Fruit fly (Drosophila melanogaster) whole organism, embryonic: ENCODE measurements around the gene tau.

Experiments used
- Adf1 ChIP-seq: fragments of 200-800 bp; sonication (Bioruptor generic); IDR thresholded peaks from 2 replicates; pipeline ENCODE4 v1.3.6; 2022; ENCODE audit warnings: missing biosample characterization, missing genetic modification characterization
- B-H2 ChIP-seq: fragments of 200-800 bp; sonication (Bioruptor generic); optimal IDR thresholded peaks from 2 replicates; lab custom pipeline; 2018; ENCODE audit warnings: missing biosample characterization, mild to moderate bottlenecking, missing genetic modification characterization
- CG10209 ChIP-seq: fragments of 200-800 bp; sonication (Bioruptor generic); optimal IDR thresholded peaks from 3 replicates; lab custom pipeline; 2017; ENCODE audit warnings: missing biosample characterization, mild to moderate bottlenecking, missing genetic modification characterization, missing genetic modification reagents
- CG1024 ChIP-seq: fragments of 200-800 bp; sonication (Bioruptor generic); IDR thresholded peaks from 2 replicates; pipeline ENCODE4 v1.3.6; 2022; ENCODE audit warnings: missing biosample characterization, missing genetic modification characterization
- CG11085 ChIP-seq: fragments of 200-800 bp; sonication (Bioruptor generic); IDR thresholded peaks from 2 replicates; pipeline ENCODE4 v1.3.6; 2022; ENCODE audit warnings: missing biosample characterization, missing genetic modification characterization
- CG12299 ChIP-seq: fragments of 200-800 bp; sonication (Bioruptor generic); optimal IDR thresholded peaks from 2 replicates; lab custom pipeline; 2018; ENCODE audit warnings: missing biosample characterization, mild to moderate bottlenecking, missing genetic modification characterization
- CG12769 ChIP-seq: fragments of 200-800 bp; sonication (Bioruptor generic); optimal IDR thresholded peaks from 2 replicates; lab custom pipeline; 2019; ENCODE audit warnings: missing biosample characterization, mild to moderate bottlenecking, missing genetic modification characterization, moderate library complexity
- CG17328 ChIP-seq: fragments of 200-800 bp; sonication (Bioruptor generic); IDR thresholded peaks from 2 replicates; pipeline ENCODE4 v1.3.6; 2022; ENCODE audit warnings: missing biosample characterization, missing genetic modification characterization
- CG2889 ChIP-seq: fragments of 200-800 bp; sonication (Bioruptor generic); IDR thresholded peaks from 3 replicates; pipeline ENCODE4 v1.3.6; 2022; ENCODE audit warnings: missing biosample characterization, missing genetic modification characterization
- CG3065 ChIP-seq: fragments of 200-800 bp; sonication (Bioruptor generic); optimal IDR thresholded peaks from 2 replicates; lab custom pipeline; 2016; ENCODE audit warnings: missing biosample characterization, missing genetic modification characterization
- CG32532 ChIP-seq: fragments of 200-800 bp; sonication (Bioruptor generic); IDR thresholded peaks from 2 replicates; pipeline ENCODE4 v1.3.6; 2022; ENCODE audit warnings: missing biosample characterization, missing genetic modification characterization
- CG34422 ChIP-seq: fragments of 200-800 bp; sonication (Bioruptor generic); IDR thresholded peaks from 3 replicates; pipeline ENCODE4 v1.3.6; 2022; ENCODE audit warnings: missing biosample characterization, missing genetic modification characterization
- CG4282 ChIP-seq: fragments of 200-800 bp; sonication (Bioruptor generic); optimal IDR thresholded peaks from 2 replicates; lab custom pipeline; 2016; ENCODE audit warnings: missing biosample characterization, missing genetic modification characterization
- CG4707 ChIP-seq: fragments of 200-800 bp; sonication (Bioruptor generic); optimal IDR thresholded peaks from 2 replicates; lab custom pipeline; 2018; ENCODE audit warnings: missing biosample characterization, mild to moderate bottlenecking, missing genetic modification characterization, moderate library complexity
- CG6175 ChIP-seq: fragments of 200-800 bp; sonication (Bioruptor generic); IDR thresholded peaks from 3 replicates; pipeline ENCODE4 v1.3.6; 2022; ENCODE audit warnings: missing biosample characterization, missing genetic modification characterization
- CG7786 ChIP-seq: fragments of 200-800 bp; sonication (Bioruptor generic); optimal IDR thresholded peaks from 2 replicates; lab custom pipeline; 2016; ENCODE audit warnings: missing biosample characterization, missing genetic modification characterization
- CG9727 ChIP-seq: fragments of 200-800 bp; sonication (Bioruptor generic); optimal IDR thresholded peaks from 3 replicates; lab custom pipeline; 2017; ENCODE audit warnings: missing biosample characterization, mild to moderate bottlenecking, missing genetic modification characterization
- Camta ChIP-seq: fragments of 200-800 bp; sonication (Bioruptor generic); optimal IDR thresholded peaks from 2 replicates; lab custom pipeline; 2016; ENCODE audit warnings: missing biosample characterization, missing genetic modification characterization
- Dll ChIP-seq: fragments of 200-800 bp; sonication (Bioruptor generic); IDR thresholded peaks from 4 replicates; pipeline ENCODE4 v1.3.6; 2022; ENCODE audit warnings: missing biosample characterization, missing genetic modification characterization; ENCODE audit not compliant: partially characterized antibody
- Doc2 ChIP-seq: fragments of 200-800 bp; sonication (Bioruptor generic); IDR thresholded peaks from 2 replicates; pipeline ENCODE4 v1.3.6; 2022; ENCODE audit warnings: missing biosample characterization, missing genetic modification characterization
- Gsc ChIP-seq: fragments of 200-800 bp; sonication (Bioruptor generic); IDR thresholded peaks from 2 replicates; pipeline ENCODE4 v1.3.6; 2022; ENCODE audit warnings: missing biosample characterization, missing genetic modification characterization
- HLH3B ChIP-seq: fragments of 200-800 bp; sonication (Bioruptor generic); IDR thresholded peaks from 2 replicates; pipeline ENCODE4 v1.3.6; 2022; ENCODE audit warnings: missing biosample characterization, missing genetic modification characterization
- Hey ChIP-seq: fragments of 200-800 bp; sonication (Bioruptor generic); optimal IDR thresholded peaks from 3 replicates; lab custom pipeline; 2018; ENCODE audit warnings: missing biosample characterization, mild to moderate bottlenecking, missing genetic modification characterization
- Hmr ChIP-seq: fragments of 200-800 bp; sonication (Bioruptor generic); optimal IDR thresholded peaks from 3 replicates; lab custom pipeline; 2017; ENCODE audit warnings: mild to moderate bottlenecking, missing biosample characterization, missing genetic modification reagents, missing genetic modification characterization
- MESR4 ChIP-seq: fragments of 200-800 bp; sonication (Bioruptor generic); optimal IDR thresholded peaks from 2 replicates; lab custom pipeline; 2018; ENCODE audit warnings: missing biosample characterization, mild to moderate bottlenecking, missing genetic modification characterization, moderate library complexity
- NFAT ChIP-seq: fragments of 200-800 bp; sonication (Bioruptor generic); IDR thresholded peaks from 2 replicates; pipeline ENCODE4 v1.3.6; 2022; ENCODE audit warnings: missing biosample characterization, missing genetic modification characterization
- NK7.1 ChIP-seq: fragments of 200-800 bp; sonication (Bioruptor generic); optimal IDR thresholded peaks from 3 replicates; lab custom pipeline; 2016; ENCODE audit warnings: missing biosample characterization, missing genetic modification characterization
- NfI ChIP-seq: fragments of 200-800 bp; sonication (Bioruptor generic); optimal IDR thresholded peaks from 3 replicates; lab custom pipeline; 2018; ENCODE audit warnings: missing biosample characterization, mild to moderate bottlenecking, missing genetic modification characterization, moderate library complexity
- Optix ChIP-seq: fragments of 200-800 bp; sonication (Bioruptor generic); IDR thresholded peaks from 3 replicates; pipeline ENCODE4 v1.3.6; 2022; ENCODE audit warnings: missing biosample characterization, missing genetic modification characterization
- Six4 ChIP-seq: fragments of 200-800 bp; sonication (Bioruptor generic); optimal IDR thresholded peaks from 2 replicates; lab custom pipeline; 2016; ENCODE audit warnings: missing biosample characterization, missing genetic modification characterization
- br ChIP-seq: fragments of >200 bp; optimal IDR thresholded peaks from 2 replicates; lab custom pipeline; 2017
- cg ChIP-seq: fragments of 200-800 bp; sonication (Bioruptor generic); optimal IDR thresholded peaks from 3 replicates; lab custom pipeline; 2019; ENCODE audit warnings: missing biosample characterization, mild to moderate bottlenecking, missing genetic modification characterization, moderate library complexity
- croc ChIP-seq: fragments of 200-800 bp; sonication (Bioruptor generic); conservative IDR thresholded peaks from 3 replicates; pipeline ENCODE4 v1.3.6; 2022; ENCODE audit warnings: missing biosample characterization, missing genetic modification characterization
- crol ChIP-seq: fragments of 200-800 bp; sonication (Bioruptor generic); IDR thresholded peaks from 2 replicates; pipeline ENCODE4 v1.3.6; 2022; ENCODE audit warnings: missing biosample characterization, missing genetic modification characterization
- dm ChIP-seq: fragments of 200-800 bp; sonication (Bioruptor generic); optimal IDR thresholded peaks from 3 replicates; lab custom pipeline; 2016; ENCODE audit warnings: missing biosample characterization, missing genetic modification characterization
- dmrt99B ChIP-seq: fragments of 200-800 bp; sonication (Bioruptor generic); optimal IDR thresholded peaks from 2 replicates; lab custom pipeline; 2018; ENCODE audit warnings: missing biosample characterization, mild to moderate bottlenecking, missing genetic modification characterization, moderate library complexity
- her ChIP-seq: fragments of 200-800 bp; sonication (Bioruptor generic); optimal IDR thresholded peaks from 2 replicates; lab custom pipeline; 2016; ENCODE audit warnings: missing biosample characterization, missing genetic modification characterization
- ind ChIP-seq: fragments of 200-800 bp; sonication (Bioruptor generic); optimal IDR thresholded peaks from 3 replicates; lab custom pipeline; 2016; ENCODE audit warnings: missing biosample characterization, missing genetic modification characterization
- kay ChIP-seq: fragments of 200-800 bp; sonication (Bioruptor generic); optimal IDR thresholded peaks from 2 replicates; lab custom pipeline; 2016; ENCODE audit warnings: missing biosample characterization, missing genetic modification characterization
- lov ChIP-seq, 2 experiments: fragments of 200-800 bp in 1 of 2; fragments of >200 bp in 1 of 2; sonication (Bioruptor generic) in 1 of 2; IDR thresholded peaks in 1 of 2; optimal IDR thresholded peaks in 1 of 2; 2 replicates in 1 of 2; 3 replicates in 1 of 2; pipeline versions ENCODE4 v1.3.6 to Lab custom; 2017 to 2022; ENCODE audit warnings: missing biosample characterization in 1 of 2, missing genetic modification characterization in 1 of 2
- pb ChIP-seq: fragments of 200-800 bp; sonication (Bioruptor generic); optimal IDR thresholded peaks from 3 replicates; lab custom pipeline; 2016; ENCODE audit warnings: missing biosample characterization, missing genetic modification characterization
- peb ChIP-seq: fragments of 200-800 bp; sonication (Bioruptor generic); IDR thresholded peaks from 2 replicates; pipeline ENCODE4 v1.3.6; 2022; ENCODE audit warnings: missing biosample characterization, missing genetic modification characterization
- pita ChIP-seq: fragments of 200-800 bp; sonication (Bioruptor generic); optimal IDR thresholded peaks from 2 replicates; lab custom pipeline; 2017; ENCODE audit warnings: missing biosample characterization, mild to moderate bottlenecking, missing genetic modification characterization
- pnt ChIP-seq: fragments of 200-800 bp; sonication (Bioruptor generic); optimal IDR thresholded peaks from 3 replicates; lab custom pipeline; 2016; ENCODE audit warnings: missing biosample characterization, missing genetic modification characterization
- psq ChIP-seq: fragments of 200-800 bp; sonication (Bioruptor generic); optimal IDR thresholded peaks from 2 replicates; lab custom pipeline; 2017; ENCODE audit warnings: missing biosample characterization, missing genetic modification characterization
- sens ChIP-seq: fragments of 200-800 bp; sonication (Bioruptor generic); peaks from one replicate; lab custom pipeline; 2016; ENCODE audit warnings: missing biosample characterization, missing genetic modification characterization
- sna ChIP-seq: fragments of 200-800 bp; sonication (Bioruptor generic); IDR thresholded peaks from 2 replicates; pipeline ENCODE4 v1.3.6; 2022; ENCODE audit warnings: missing biosample characterization, missing genetic modification characterization; ENCODE audit not compliant: partially characterized antibody
- twi ChIP-seq: fragments of 200-800 bp; optimal IDR thresholded peaks from 2 replicates; lab custom pipeline; 2019; ENCODE audit warnings: missing biosample characterization, mild to moderate bottlenecking, missing genetic modification characterization, moderate library complexity
- tx ChIP-seq: fragments of 200-800 bp; sonication (Bioruptor generic); optimal IDR thresholded peaks from 2 replicates; lab custom pipeline; 2016; ENCODE audit warnings: missing biosample characterization, missing genetic modification characterization
- wek ChIP-seq: fragments of 200-800 bp; sonication (Bioruptor generic); optimal IDR thresholded peaks from 3 replicates; lab custom pipeline; 2018; ENCODE audit warnings: missing biosample characterization, mild to moderate bottlenecking, missing genetic modification characterization, moderate library complexity

Gene tau

DNA sequence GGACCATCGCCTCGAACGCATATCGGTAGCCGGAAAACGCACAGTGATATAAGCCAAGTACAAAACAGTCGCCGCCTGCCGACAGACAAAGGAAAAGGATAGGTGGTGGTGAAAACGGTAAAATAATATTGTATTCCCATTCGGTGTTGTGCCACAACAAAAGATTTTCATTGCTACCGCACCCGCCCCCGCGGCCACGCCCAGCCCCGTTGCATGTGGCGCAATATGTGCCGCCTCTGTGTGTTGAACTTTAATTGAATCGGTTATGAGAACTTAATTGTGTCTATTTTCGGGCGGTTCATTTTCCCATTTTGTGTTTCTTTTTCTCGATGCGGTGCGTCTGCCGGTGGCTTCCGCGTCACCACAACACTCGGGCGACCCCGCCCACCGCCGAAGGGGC lies 20.1 kb downstream of the tau start:
- TF ChIP-seq crol: peak; percentile 71
- TF ChIP-seq CG6175 (GFP tag; lab: Robert Waterston, UW): 0 out of 3 replicates have a peak, but pooled peaks have one; percentile 11
- TF ChIP-seq CG34422: peak; percentile 11; the same call in 1 of the 3 replicates
- TF ChIP-seq CG3065 (GFP tag; lab: Kevin White, UChicago): peak; percentile 39
- peak; percentile 9 for TF ChIP-seq MESR4 (GFP tag; lab: Kevin White, UChicago)
- no peak for TF ChIP-seq sna (GFP tag; lab: Robert Waterston, UW)
- peak; percentile 28 for TF ChIP-seq cg (GFP tag; lab: Kevin White, UChicago)
- no peak for TF ChIP-seq CG10209

DNA sequence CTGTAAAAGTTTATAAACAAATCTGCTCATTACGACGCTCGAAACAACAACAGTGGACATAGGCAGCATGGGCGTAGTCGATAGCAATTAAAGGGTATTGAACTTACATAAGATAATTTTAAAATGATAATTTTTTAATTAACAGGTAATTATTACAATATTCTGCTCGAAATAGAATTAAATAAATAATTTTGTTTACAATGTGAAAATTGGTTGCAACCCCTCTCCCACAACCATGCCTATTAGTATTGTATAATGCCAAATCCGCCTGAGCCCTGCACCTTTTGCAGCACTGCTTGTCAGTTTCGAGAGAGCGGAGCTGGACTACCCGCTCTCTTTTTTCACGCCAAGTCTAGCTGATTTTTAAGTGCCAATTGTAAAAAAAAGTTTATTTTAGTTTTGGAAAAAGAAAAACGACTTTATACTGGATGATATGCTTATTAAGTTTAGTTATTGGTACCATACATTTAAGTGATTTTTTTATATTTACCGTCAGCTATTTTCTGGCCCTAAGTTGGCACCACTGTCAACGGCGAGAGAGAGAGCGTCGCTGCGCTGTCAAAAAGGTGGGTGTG lies 20.7 kb downstream of the tau start, which contains the start of the genes CG5611 and Mtl:
CG5611 (minus strand) TSS at position 51 of the 575 bp plus-strand sequence.
Mtl (plus strand) TSS at position 403 of the 575 bp plus-strand sequence.
- TF ChIP-seq lov (optimal IDR thresholded peaks at IDR 0.05; lab: Kevin White, UChicago) (no peak), lov (GFP tag; IDR thresholded peaks at IDR 0.05; lab: Robert Waterston, UW) (peak; percentile 99), ind (peak; percentile 100), NK7.1 (peak; percentile 89), CG17328 (peak; percentile 100), NFAT (GFP tag; lab: Robert Waterston, UW) (peak; percentile 100), Optix (GFP tag; lab: Robert Waterston, UW) (peak; percentile 99), Hey (tag; lab: Kevin White, UChicago) (peak; percentile 97), croc (GFP tag; lab: Robert Waterston, UW) (peak; percentile 100), CG12299 (tag; lab: Kevin White, UChicago) (peak; percentile 99), B-H2 (GFP tag; lab: Kevin White, UChicago) (peak; percentile 100), sens (peak; percentile 100), CG11085 (GFP tag; lab: Robert Waterston, UW) (peak; percentile 100), her (GFP tag; lab: Kevin White, UChicago) (peak; percentile 83), wek (peak; percentile 96), pb (GFP tag; lab: Kevin White, UChicago) (peak; percentile 89), NfI (GFP tag; lab: Kevin White, UChicago) (peak; percentile 100), CG2889 (GFP tag; lab: Robert Waterston, UW) (peak; percentile 100), HLH3B (GFP tag; lab: Robert Waterston, UW) (peak; percentile 100), CG9727 (peak; percentile 100), Dll (no peak), pnt (GFP tag; lab: Kevin White, UChicago) (peak; percentile 98), pita (no peak), CG4282 (GFP tag; lab: Kevin White, UChicago) (peak; percentile 95), CG7786 (peak; percentile 97), CG32532 (GFP tag; lab: Robert Waterston, UW) (peak; percentile 100), Six4 (GFP tag; lab: Kevin White, UChicago) (peak; percentile 99), Doc2 (GFP tag; lab: Robert Waterston, UW) (peak; percentile 99), Gsc (GFP tag; lab: Robert Waterston, UW) (peak; percentile 99), twi (tag; lab: Kevin White, UChicago) (peak; percentile 100), dmrt99B (tag; lab: Kevin White, UChicago) (peak; percentile 100), psq (GFP tag; lab: Kevin White, UChicago) (peak; percentile 99), Adf1 (peak; percentile 95), Hmr (GFP tag; lab: Kevin White, UChicago) (peak; percentile 100), CG4707 (GFP tag; lab: Kevin White, UChicago) (peak; percentile 97), CG12769 (peak; percentile 100), dm (GFP tag; lab: Kevin White, UChicago) (peak; percentile 96), peb (peak; percentile 100), br (lab: Kevin White, UChicago) (no peak), CG1024 (peak; percentile 98), kay (peak; percentile 99), tx (peak; percentile 96), Camta (GFP tag; lab: Kevin White, UChicago) (peak; percentile 99)
